Fruit fly (Drosophila melanogaster) whole organism, adult: Measurements from ENCODE around the gene wg.
A peak's percentile ranks its signal among the peaks of the same experiment; 100 is the strongest.

Experiments used
- CG11617 ChIP-seq: fragments of 200-800 bp; sonication (Bioruptor generic); optimal IDR thresholded peaks from 2 replicates; lab custom pipeline; 2017; ENCODE audit warnings: mild to moderate bottlenecking, missing biosample characterization, missing genetic modification reagents, missing genetic modification characterization
- CG12768 ChIP-seq: fragments of 200-800 bp; sonication (Bioruptor generic); optimal IDR thresholded peaks from 2 replicates; lab custom pipeline; 2017; ENCODE audit warnings: missing biosample characterization, missing genetic modification characterization, mild to moderate bottlenecking, moderate library complexity, missing genetic modification reagents
- CG14711 ChIP-seq: fragments of 200-800 bp; sonication (Bioruptor generic); optimal IDR thresholded peaks from 2 replicates; lab custom pipeline; 2018; ENCODE audit warnings: missing biosample characterization, mild to moderate bottlenecking, missing genetic modification characterization, moderate library complexity
- CG1620 ChIP-seq: fragments of 200-800 bp; sonication (Bioruptor generic); optimal IDR thresholded peaks from 2 replicates; lab custom pipeline; 2016; ENCODE audit warnings: missing biosample characterization, missing genetic modification characterization
- CG33017 ChIP-seq: fragments of 200-800 bp; sonication (Bioruptor generic); optimal IDR thresholded peaks from 2 replicates; lab custom pipeline; 2018; ENCODE audit warnings: missing biosample characterization, mild to moderate bottlenecking, missing genetic modification characterization, moderate library complexity
- CG5204 ChIP-seq: fragments of 200-800 bp; sonication (Bioruptor generic); optimal IDR thresholded peaks from 2 replicates; lab custom pipeline; 2016; ENCODE audit warnings: missing biosample characterization, missing genetic modification characterization
- CG7045 ChIP-seq: fragments of 200-800 bp; sonication (Bioruptor generic); optimal IDR thresholded peaks from 2 replicates; lab custom pipeline; 2017; ENCODE audit warnings: missing biosample characterization, mild to moderate bottlenecking, missing genetic modification characterization
- CG7101 ChIP-seq: fragments of 200-800 bp; sonication (Bioruptor generic); optimal IDR thresholded peaks from 2 replicates; lab custom pipeline; 2018; ENCODE audit warnings: missing biosample characterization, mild to moderate bottlenecking, missing genetic modification characterization, moderate library complexity
- Clk ChIP-seq: fragments of 200-800 bp; sonication (Bioruptor generic); optimal IDR thresholded peaks from 2 replicates; lab custom pipeline; 2017; ENCODE audit warnings: missing biosample characterization, missing genetic modification characterization
- Crg-1 ChIP-seq: fragments of 200-800 bp; sonication (Bioruptor generic); optimal IDR thresholded peaks from 2 replicates; lab custom pipeline; 2016; ENCODE audit warnings: missing biosample characterization, missing genetic modification characterization
- Hr96 ChIP-seq: fragments of 200-800 bp; sonication (Bioruptor generic); optimal IDR thresholded peaks from 2 replicates; lab custom pipeline; 2016; ENCODE audit warnings: missing biosample characterization, missing genetic modification characterization
- Mnt ChIP-seq: fragments of 200-800 bp; sonication (Bioruptor generic); optimal IDR thresholded peaks from 2 replicates; lab custom pipeline; 2016; ENCODE audit warnings: missing biosample characterization, mild to moderate bottlenecking, missing genetic modification characterization
- bab1 ChIP-seq: fragments of 200-800 bp; sonication (Bioruptor generic); optimal IDR thresholded peaks from 3 replicates; lab custom pipeline; 2019; ENCODE audit warnings: missing biosample characterization, mild to moderate bottlenecking, missing genetic modification characterization, moderate library complexity
- cic ChIP-seq: fragments of 200-800 bp; sonication (Bioruptor generic); optimal IDR thresholded peaks from 2 replicates; lab custom pipeline; 2017; ENCODE audit warnings: missing biosample characterization, mild to moderate bottlenecking, missing genetic modification characterization, moderate library complexity
- cnc ChIP-seq, 2 experiments: fragments of >200 bp; optimal IDR thresholded peaks; 2 replicates each; lab custom pipeline; 2017
- kay ChIP-seq: fragments of 200-800 bp; sonication (Bioruptor generic); peaks from one replicate; lab custom pipeline; 2016; ENCODE audit warnings: missing biosample characterization, missing genetic modification characterization, borderline replicate concordance
- ovo ChIP-seq: fragments of 200-800 bp; sonication (Bioruptor generic); optimal IDR thresholded peaks from 2 replicates; lab custom pipeline; 2016; ENCODE audit warnings: missing biosample characterization, missing genetic modification characterization
- pad ChIP-seq: fragments of 200-800 bp; sonication (Bioruptor generic); optimal IDR thresholded peaks from 3 replicates; lab custom pipeline; 2017; ENCODE audit warnings: missing biosample characterization, missing genetic modification characterization, mild to moderate bottlenecking, moderate library complexity, missing genetic modification reagents
- tj ChIP-seq: fragments of 200-800 bp; sonication (Bioruptor generic); optimal IDR thresholded peaks from 3 replicates; lab custom pipeline; 2017; ENCODE audit warnings: missing biosample characterization, mild to moderate bottlenecking, missing genetic modification characterization, moderate library complexity
- toe ChIP-seq: fragments of 200-800 bp; sonication (Bioruptor generic); optimal IDR thresholded peaks from 2 replicates; lab custom pipeline; 2016; ENCODE audit warnings: missing biosample characterization, missing genetic modification characterization

The wg gene

DNA sequence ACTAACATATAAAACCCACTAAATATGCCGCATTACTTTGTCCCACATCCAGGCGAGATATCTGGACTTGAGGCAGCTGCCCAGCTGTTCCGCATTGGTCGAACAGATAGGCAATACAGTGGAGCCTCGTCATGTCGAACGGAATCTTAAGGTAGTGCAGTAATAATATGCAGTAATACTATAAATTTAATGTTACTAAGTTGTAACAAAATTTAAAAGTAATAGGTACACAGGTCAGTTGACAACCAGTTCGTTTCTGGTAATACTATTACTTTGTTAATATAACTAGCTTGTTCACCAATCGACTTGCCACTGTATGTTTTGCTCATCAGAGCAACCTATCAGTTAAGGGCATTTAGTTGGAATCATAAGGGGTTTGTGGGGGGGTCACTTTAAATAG is 12.0 kb upstream of the wg start:
- TF ChIP-seq Hr96 (GFP tag; lab: Kevin White, UChicago) (no peak), CG12768 (no peak), CG11617 (no peak), CG7101 (tag; lab: Kevin White, UChicago) (no peak), CG7045 (GFP tag; lab: Kevin White, UChicago) (no peak)

DNA sequence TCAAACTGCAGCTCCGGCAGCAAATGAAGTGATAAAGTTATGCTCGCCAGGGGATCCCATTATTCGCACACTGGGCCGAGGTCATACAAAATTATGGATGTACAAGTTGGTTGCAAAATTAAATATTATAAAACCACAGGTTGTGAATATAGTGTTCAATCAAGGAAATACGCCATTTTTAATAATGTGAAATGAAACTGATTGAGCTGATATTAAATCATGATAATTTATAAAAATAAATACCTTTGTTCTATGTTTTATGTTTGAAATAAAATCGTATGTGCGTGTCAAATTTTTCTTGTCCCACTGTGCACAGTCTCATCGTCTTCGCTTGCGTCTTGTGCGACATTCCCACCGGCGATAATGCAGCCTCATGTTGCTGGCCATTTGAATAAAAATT is 11.0 kb upstream of the wg start:
- TF ChIP-seq Mnt (GFP tag; lab: Kevin White, UChicago): no peak
- TF ChIP-seq ovo (GFP tag; lab: Kevin White, UChicago): no peak
- no peak for TF ChIP-seq cic
- TF ChIP-seq tj (GFP tag; lab: Kevin White, UChicago): no peak
- no peak for TF ChIP-seq CG11617
- TF ChIP-seq bab1 (GFP tag; lab: Kevin White, UChicago): no peak
- no peak for TF ChIP-seq pad (GFP tag; lab: Kevin White, UChicago)
- no peak for TF ChIP-seq CG7101 (tag; lab: Kevin White, UChicago)
- TF ChIP-seq kay (GFP tag; lab: Kevin White, UChicago): no peak
- TF ChIP-seq CG1620: no peak
- TF ChIP-seq CG33017: no peak
- no peak for TF ChIP-seq CG12768
- no peak for TF ChIP-seq Crg-1 (GFP tag; lab: Kevin White, UChicago)

dm6 chr2L:7298744-7299366 is 8.1 kb upstream of the wg start:
- TF ChIP-seq CG5204 (no peak), CG7045 (GFP tag; lab: Kevin White, UChicago) (no peak), kay (GFP tag; lab: Kevin White, UChicago) (peak; percentile 21)

dm6 chr2L:7300004-7300403 is 7.0 kb upstream of the wg start:
- TF ChIP-seq CG12768 (no peak), CG11617 (no peak), CG14711 (tag; lab: Kevin White, UChicago) (no peak), toe (GFP tag; lab: Kevin White, UChicago) (no peak), tj (GFP tag; lab: Kevin White, UChicago) (no peak), bab1 (GFP tag; lab: Kevin White, UChicago) (no peak), Clk (GFP tag; lab: Kevin White, UChicago) (no peak), Crg-1 (GFP tag; lab: Kevin White, UChicago) (no peak), Mnt (GFP tag; lab: Kevin White, UChicago) (no peak), ovo (GFP tag; lab: Kevin White, UChicago) (no peak), Hr96 (GFP tag; lab: Kevin White, UChicago) (no peak), CG1620 (no peak), cic (no peak), CG7101 (tag; lab: Kevin White, UChicago) (no peak), cnc (optimal IDR thresholded peaks at IDR 0.05; lab: Kevin White, UChicago) (no peak), CG33017 (no peak), pad (GFP tag; lab: Kevin White, UChicago) (no peak), CG5204 (no peak), kay (GFP tag; lab: Kevin White, UChicago) (no peak)

DNA sequence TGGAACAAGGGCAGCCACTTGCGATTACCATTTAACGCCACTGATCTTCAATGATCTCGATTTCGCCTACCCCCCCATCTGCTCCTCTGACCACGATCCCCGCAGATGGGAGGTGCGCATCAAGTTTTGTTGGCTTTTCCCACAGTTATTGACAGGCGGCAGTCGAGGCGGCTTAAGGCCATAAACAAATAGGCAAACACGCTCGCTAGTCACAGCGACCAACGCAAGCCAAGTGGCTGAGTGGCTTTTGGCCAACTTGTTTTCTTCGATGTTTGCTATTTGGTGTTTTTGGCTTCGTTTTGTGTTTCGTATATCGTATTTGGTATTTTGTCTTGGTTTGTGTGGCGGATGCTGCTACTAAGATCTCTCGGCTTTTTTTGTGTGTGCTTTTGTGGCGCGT is 5.5 kb upstream of the wg start:
- no peak for TF ChIP-seq pad (GFP tag; lab: Kevin White, UChicago)

DNA sequence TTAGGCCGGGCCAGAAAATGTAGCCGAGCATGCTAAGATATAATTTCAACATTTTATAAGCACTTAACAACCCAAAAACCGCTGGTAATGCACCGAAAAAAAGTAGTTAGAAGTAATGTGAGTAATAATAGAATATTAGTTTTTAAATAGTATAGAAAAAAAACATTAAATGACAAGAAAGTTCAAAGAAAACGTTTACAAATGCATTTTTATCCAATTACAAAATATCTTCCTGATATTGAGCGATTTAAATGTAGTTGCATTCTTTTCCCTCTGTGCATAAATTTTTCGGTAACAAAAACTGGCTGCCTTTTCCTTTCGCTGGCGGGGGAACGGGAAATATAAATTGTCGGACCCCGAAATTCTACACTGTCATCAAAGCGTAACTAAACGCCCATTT is 4.2 kb upstream of the wg start:
- TF ChIP-seq bab1 (GFP tag; lab: Kevin White, UChicago): no peak

dm6 chr2L:7303256-7303655 is 3.7 kb upstream of the wg start:
- no peak for TF ChIP-seq tj (GFP tag; lab: Kevin White, UChicago)
- no peak for TF ChIP-seq kay (GFP tag; lab: Kevin White, UChicago)

dm6 chr2L:7304331-7304730 is 2.6 kb upstream of the wg start:
- TF ChIP-seq CG14711 (tag; lab: Kevin White, UChicago) (no peak), toe (GFP tag; lab: Kevin White, UChicago) (no peak), cnc (optimal IDR thresholded peaks at IDR 0.05; lab: Kevin White, UChicago) (no peak), CG7045 (GFP tag; lab: Kevin White, UChicago) (no peak), ovo (GFP tag; lab: Kevin White, UChicago) (no peak), cic (no peak), Crg-1 (GFP tag; lab: Kevin White, UChicago) (no peak), pad (GFP tag; lab: Kevin White, UChicago) (no peak), kay (GFP tag; lab: Kevin White, UChicago) (no peak), tj (GFP tag; lab: Kevin White, UChicago) (no peak), CG1620 (no peak), CG5204 (no peak)
